Fruit fly (Drosophila melanogaster): Measurements from ENCODE around the gene yellow-k.

yellow-k gene

dm6 chr3L:15534274-15535227, 14.1 kb downstream of the yellow-k start (continued):
- no peak for TF ChIP-seq sens-2 (GFP tag; IDR thresholded peaks at IDR 0.05)
- TF ChIP-seq Antp (GFP tag; optimal IDR thresholded peaks at IDR 0.05) = peak; percentile 45
- no peak for TF ChIP-seq pita (GFP tag; optimal IDR thresholded peaks at IDR 0.05)
- TF ChIP-seq nau (GFP tag; optimal IDR thresholded peaks at IDR 0.05) = peak; percentile 16
- TF ChIP-seq CG15011 (GFP tag; optimal IDR thresholded peaks at IDR 0.05) = peak; percentile 57
- no peak for TF ChIP-seq CG8765 (GFP tag; IDR thresholded peaks at IDR 0.05)
- peak; percentile 93 for TF ChIP-seq CG3163 (GFP tag; optimal IDR thresholded peaks at IDR 0.05)
- TF ChIP-seq Ets65A (GFP tag) = peak; percentile 93
- peak; percentile 17; the same call in 1 of the 3 replicates for TF ChIP-seq CG11695 (GFP tag; IDR thresholded peaks at IDR 0.05)
- TF ChIP-seq CG8388 (GFP tag; optimal IDR thresholded peaks at IDR 0.05) = peak; percentile 49
- no peak for TF ChIP-seq CG11085 (GFP tag; IDR thresholded peaks at IDR 0.05)
- peak; percentile 82 for TF ChIP-seq tio (GFP tag; optimal IDR thresholded peaks at IDR 0.05)
- TF ChIP-seq ewg (GFP tag; optimal IDR thresholded peaks at IDR 0.05) = peak; percentile 50
- peak; percentile 70 for TF ChIP-seq Dek (tag; optimal IDR thresholded peaks at IDR 0.05)
- TF ChIP-seq Hr51 (GFP tag; optimal IDR thresholded peaks at IDR 0.05) = peak in 1 of 2 experiments; percentile 77
- TF ChIP-seq CG2199 (GFP tag; IDR thresholded peaks at IDR 0.05) = peak; percentile 10; the same call in 1 of the 3 replicates
- TF ChIP-seq dmrt11E (tag; optimal IDR thresholded peaks at IDR 0.05) = peak; percentile 75
- peak; percentile 79 for TF ChIP-seq Hmr (GFP tag; optimal IDR thresholded peaks at IDR 0.05)
- peak; percentile 14 for TF ChIP-seq yki (optimal IDR thresholded peaks at IDR 0.05)
- no peak for TF ChIP-seq CG2889 (GFP tag; IDR thresholded peaks at IDR 0.05)
- TF ChIP-seq her (GFP tag; optimal IDR thresholded peaks at IDR 0.05) = no peak
- TF ChIP-seq Mes4 (GFP tag; optimal IDR thresholded peaks at IDR 0.05) = peak; percentile 46
- peak; percentile 53 for TF ChIP-seq gcm (GFP tag; optimal IDR thresholded peaks at IDR 0.05)
- TF ChIP-seq CG7963 (GFP tag; IDR thresholded peaks at IDR 0.05; ENCODE audit: partially characterized antibody) = no peak
- TF ChIP-seq CG12942 (GFP tag; optimal IDR thresholded peaks at IDR 0.05) = peak; percentile 43
- peak in 1 of 2 experiments; percentile 28 for TF ChIP-seq crp (GFP tag; optimal IDR thresholded peaks at IDR 0.05)
- peak; percentile 68 for TF ChIP-seq CG11504 (tag; optimal IDR thresholded peaks at IDR 0.05)
- no peak for TF ChIP-seq jigr1 (GFP tag; IDR thresholded peaks at IDR 0.05)
- peak; percentile 52 for TF ChIP-seq ATbp (GFP tag; optimal IDR thresholded peaks at IDR 0.05)
- 0 out of 2 replicates have a peak, but pooled peaks have one; percentile 55 for TF ChIP-seq CG17328 (GFP tag; IDR thresholded peaks at IDR 0.05)
- TF ChIP-seq Mad (GFP tag; optimal IDR thresholded peaks at IDR 0.05) = peak; percentile 35
- no peak for TF ChIP-seq peb (GFP tag; IDR thresholded peaks at IDR 0.05)
- no peak for TF ChIP-seq tup (GFP tag; optimal IDR thresholded peaks at IDR 0.05)
- TF ChIP-seq disco-r (GFP tag; optimal IDR thresholded peaks at IDR 0.05) = no peak
- no peak for TF ChIP-seq run (tag; optimal IDR thresholded peaks at IDR 0.05)
- TF ChIP-seq phol (tag; optimal IDR thresholded peaks at IDR 0.05) = peak; percentile 66
- peak; percentile 33 for TF ChIP-seq fd3F (GFP tag; optimal IDR thresholded peaks at IDR 0.05)
- peak; percentile 51 for TF ChIP-seq Camta (GFP tag; optimal IDR thresholded peaks at IDR 0.05)
- peak; percentile 12 for TF ChIP-seq Sry-β (GFP tag; optimal IDR thresholded peaks at IDR 0.05)
- no peak for TF ChIP-seq hth (optimal IDR thresholded peaks at IDR 0.05)
- TF ChIP-seq MTF-1 (GFP tag; optimal IDR thresholded peaks at IDR 0.05; ENCODE audit: borderline replicate concordance) = no peak
- peak; percentile 28; the same call in 1 of the 2 replicates for TF ChIP-seq Drgx (GFP tag; IDR thresholded peaks at IDR 0.05)
- TF ChIP-seq CG2202 (tag; optimal IDR thresholded peaks at IDR 0.05) = peak; percentile 28
- no peak for TF ChIP-seq Oaz (GFP tag; IDR thresholded peaks at IDR 0.05)
- peak; percentile 74 for TF ChIP-seq lilli (GFP tag; optimal IDR thresholded peaks at IDR 0.05)
- TF ChIP-seq emc (GFP tag; optimal IDR thresholded peaks at IDR 0.05) = no peak
- TF ChIP-seq bsh (GFP tag; optimal IDR thresholded peaks at IDR 0.05) = peak; percentile 17 to 40
- no peak for TF ChIP-seq Spps (tag; optimal IDR thresholded peaks at IDR 0.05)

Data from whole organism, embryonic.